Worm (Caenorhabditis elegans): ENCODE measurements around the gene C32B5.7.

DNA sequence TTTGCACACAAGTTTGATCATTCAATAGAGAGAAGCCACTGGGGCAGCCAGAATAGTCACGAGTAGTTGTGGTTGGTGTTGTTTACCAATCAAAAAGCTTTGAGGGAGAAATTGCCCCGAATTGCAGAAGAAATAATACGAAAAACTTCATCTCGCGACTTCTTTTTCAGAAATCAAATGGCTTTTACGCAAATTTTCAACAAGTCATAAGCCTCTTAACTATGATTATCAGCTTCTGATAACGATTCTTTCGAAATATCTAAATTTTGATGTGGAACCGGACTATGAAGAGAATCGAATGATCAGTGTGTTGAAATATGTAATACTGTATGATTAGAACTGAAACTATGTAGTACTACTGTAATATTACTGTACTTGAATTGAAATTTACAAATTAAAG, 40.0 kb upstream of the C32B5.7 start:
- TF ChIP-seq W03F9.2 (tag; optimal IDR thresholded peaks at IDR 0.05): no peak
- TF ChIP-seq dao-5 (tag; optimal IDR thresholded peaks at IDR 0.05): no peak

All from whole organism, L4/young adult.